Worm (Caenorhabditis elegans): ENCODE data around the gene best-12.

Gene best-12

ce11 chrV:16036166-16036565 is 13.1 kb upstream of the best-12 start, which contains the start of gene T10C6.10:
Gene T10C6.10, plus strand, starts transcription at chrV:16036413.
- TF ChIP-seq ceh-31 (tag; optimal IDR thresholded peaks at IDR 0.05): no peak
- no peak for TF ChIP-seq hlh-30 (tag; optimal IDR thresholded peaks at IDR 0.05; ENCODE audit: insufficient read depth)
- no peak for TF ChIP-seq C38D4.7 (GFP tag; optimal IDR thresholded peaks at IDR 0.05)
- no peak for TF ChIP-seq tbx-2 (tag; optimal IDR thresholded peaks at IDR 0.05)
- no peak for TF ChIP-seq ceh-45 (GFP tag; IDR thresholded peaks at IDR 0.05)
- no peak for TF ChIP-seq unc-42 (tag; optimal IDR thresholded peaks at IDR 0.05)
- TF ChIP-seq ceh-6 (GFP tag; optimal IDR thresholded peaks at IDR 0.05): no peak
- no peak for TF ChIP-seq npax-4 (tag; optimal IDR thresholded peaks at IDR 0.05)
- no peak for TF ChIP-seq ceh-18 (tag; optimal IDR thresholded peaks at IDR 0.05)
- TF ChIP-seq fkh-10 (GFP tag; optimal IDR thresholded peaks at IDR 0.05): no peak
- TF ChIP-seq unc-3 (GFP tag; conservative IDR thresholded peaks at IDR 0.05): no peak
- no peak for TF ChIP-seq unc-3 (tag; optimal IDR thresholded peaks at IDR 0.05)
- no peak for TF ChIP-seq pax-1 (tag; optimal IDR thresholded peaks at IDR 0.05)
- TF ChIP-seq gmeb-2 (tag; optimal IDR thresholded peaks at IDR 0.05): no peak
- no peak for TF ChIP-seq unc-86 (tag; optimal IDR thresholded peaks at IDR 0.05)
- TF ChIP-seq ets-4 (tag; optimal IDR thresholded peaks at IDR 0.05): no peak
- no peak for TF ChIP-seq lim-6 (tag; optimal IDR thresholded peaks at IDR 0.05)

- peak; percentile 63 for TF ChIP-seq ceh-31 (tag; optimal IDR thresholded peaks at IDR 0.05)
- TF ChIP-seq elt-2 (tag; optimal IDR thresholded peaks at IDR 0.05): peak; percentile 24
- TF ChIP-seq ref-2 (tag; optimal IDR thresholded peaks at IDR 0.05): peak; percentile 66
- peak; percentile 37 for TF ChIP-seq dve-1 (tag; optimal IDR thresholded peaks at IDR 0.05)
- TF ChIP-seq nfya-1 (tag; optimal IDR thresholded peaks at IDR 0.05): peak; percentile 36
- TF ChIP-seq ztf-16 (tag; optimal IDR thresholded peaks at IDR 0.05): peak; percentile 17
- TF ChIP-seq tbx-2 (tag; optimal IDR thresholded peaks at IDR 0.05): peak; percentile 60
- TF ChIP-seq tbx-7 (tag; optimal IDR thresholded peaks at IDR 0.05): peak; percentile 11
- peak; percentile 38 for TF ChIP-seq ceh-34 (tag; optimal IDR thresholded peaks at IDR 0.05)
Measured at ce11 chrV:16040140-16040827, 9.0 kb upstream of the best-12 start, which contains the start of the genes his-4 and his-3. Gene his-4, minus strand, starts transcription at chrV:16040515. Gene his-3, plus strand, starts transcription at chrV:16040808.

- TF ChIP-seq pqm-1 (tag; optimal IDR thresholded peaks at IDR 0.05): no peak
- TF ChIP-seq ceh-48 (tag; optimal IDR thresholded peaks at IDR 0.05): no peak
- no peak for TF ChIP-seq nhr-232 (tag; optimal IDR thresholded peaks at IDR 0.05)
- no peak for TF ChIP-seq nfya-1 (tag; optimal IDR thresholded peaks at IDR 0.05)
- no peak for TF ChIP-seq ttx-3 (tag; optimal IDR thresholded peaks at IDR 0.05)
- no peak for TF ChIP-seq unc-86 (tag; optimal IDR thresholded peaks at IDR 0.05)
- no peak for TF ChIP-seq ceh-18 (tag; optimal IDR thresholded peaks at IDR 0.05)
- TF ChIP-seq pag-3 (tag; optimal IDR thresholded peaks at IDR 0.05; ENCODE audit: borderline replicate concordance): no peak
- TF ChIP-seq pha-2 (tag; optimal IDR thresholded peaks at IDR 0.05): no peak
Measured at ce11 chrV:16041412-16041811, 7.9 kb upstream of the best-12 start.

ce11 chrV:16041925-16042742 is 7.1 kb upstream of the best-12 start, which contains the start of the genes his-2 and his-1:
Gene his-2, minus strand, starts transcription at chrV:16042283.
Gene his-1, plus strand, starts transcription at chrV:16042520.
- TF ChIP-seq ama-1 (optimal IDR thresholded peaks at IDR 0.05) (peak; percentile 73), ref-2 (tag; optimal IDR thresholded peaks at IDR 0.05) (peak; percentile 22)

ce11 chrV:16042743-16043014 is 6.6 kb upstream of the best-12 start:
- TF ChIP-seq unc-3 (GFP tag; conservative IDR thresholded peaks at IDR 0.05): no peak
- no peak for TF ChIP-seq unc-3 (tag; optimal IDR thresholded peaks at IDR 0.05)
- no peak for TF ChIP-seq ceh-9 (tag; optimal IDR thresholded peaks at IDR 0.05)
- no peak for TF ChIP-seq gmeb-2 (tag; optimal IDR thresholded peaks at IDR 0.05)
- no peak for TF ChIP-seq ceh-18 (tag; optimal IDR thresholded peaks at IDR 0.05)
- no peak for TF ChIP-seq nfya-1 (tag; optimal IDR thresholded peaks at IDR 0.05)
- TF ChIP-seq fax-1 (tag; optimal IDR thresholded peaks at IDR 0.05): no peak
- TF ChIP-seq K02D7.2 (tag; optimal IDR thresholded peaks at IDR 0.05): no peak
- TF ChIP-seq unc-42 (tag; optimal IDR thresholded peaks at IDR 0.05): no peak
- TF ChIP-seq mec-3 (tag; optimal IDR thresholded peaks at IDR 0.05; ENCODE audit: borderline replicate concordance): no peak
- no peak for TF ChIP-seq ztf-16 (tag; optimal IDR thresholded peaks at IDR 0.05)
- no peak for TF ChIP-seq zip-5 (tag; optimal IDR thresholded peaks at IDR 0.05)
- TF ChIP-seq ttx-3 (tag; optimal IDR thresholded peaks at IDR 0.05): no peak
- no peak for TF ChIP-seq C08G9.2 (tag; optimal IDR thresholded peaks at IDR 0.05)
- TF ChIP-seq pqm-1 (tag; optimal IDR thresholded peaks at IDR 0.05): no peak
- no peak for TF ChIP-seq lin-11 (tag; optimal IDR thresholded peaks at IDR 0.05)
- TF ChIP-seq hlh-6 (tag; optimal IDR thresholded peaks at IDR 0.05): no peak
- no peak for TF ChIP-seq nhr-232 (tag; optimal IDR thresholded peaks at IDR 0.05)

Measured in whole organism, late embryonic.